Worm (Caenorhabditis elegans) whole organism, late embryonic: ENCODE measurements around the gene K09F6.15.
"Not testable (repeated sequence)": the region's sequence is repeated elsewhere in the genome, so short reads cannot be mapped to it uniquely, and the experiment has no call there.

Experiments
- C08G9.2 ChIP-seq: sonication (generic microtip); optimal IDR thresholded peaks from 2 replicates; lab custom pipeline; 2016; ENCODE audit warnings: mild to moderate bottlenecking, missing genetic modification characterization, moderate library complexity, missing compliant biosample characterization
- C38D4.7 ChIP-seq: fragments of 200-800 bp; sonication (Bioruptor generic); optimal IDR thresholded peaks from 2 replicates; lab custom pipeline; 2018; ENCODE audit warnings: mild to moderate bottlenecking, missing genetic modification characterization, moderate library complexity, missing compliant biosample characterization
- F13H6.1 ChIP-seq: sonication (generic microtip); optimal IDR thresholded peaks from 2 replicates; lab custom pipeline; 2016; ENCODE audit warnings: missing genetic modification characterization, missing compliant biosample characterization
- K09A11.1 ChIP-seq: sonication (generic microtip); optimal IDR thresholded peaks from 2 replicates; lab custom pipeline; 2017; ENCODE audit warnings: antibody characterized with exemption, mild to moderate bottlenecking, missing genetic modification characterization, missing compliant biosample characterization; ENCODE audit not compliant: insufficient read depth
- T23F11.4 ChIP-seq: fragments of 200-800 bp; sonication (Bioruptor generic); optimal IDR thresholded peaks from 2 replicates; lab custom pipeline; 2018; ENCODE audit warnings: mild to moderate bottlenecking, missing genetic modification characterization, missing compliant biosample characterization
- Y22D7AL.16 ChIP-seq: sonication (generic microtip); optimal IDR thresholded peaks from 2 replicates; lab custom pipeline; 2016; ENCODE audit warnings: missing genetic modification characterization, missing compliant biosample characterization
- ceh-18 ChIP-seq: sonication (generic microtip); optimal IDR thresholded peaks from 2 replicates; lab custom pipeline; 2016; ENCODE audit warnings: missing genetic modification characterization, missing compliant biosample characterization
- ceh-2 ChIP-seq: sonication (generic microtip); optimal IDR thresholded peaks from 2 replicates; lab custom pipeline; 2016; ENCODE audit warnings: missing genotype, missing genetic modification characterization, missing compliant biosample characterization
- ceh-30 ChIP-seq: fragments of 150-350 bp; optimal IDR thresholded peaks from 2 replicates; lab custom pipeline; 2014; ENCODE audit warnings: missing biosample characterization, missing genetic modification characterization
- ceh-31 ChIP-seq: sonication (generic microtip); optimal IDR thresholded peaks from 2 replicates; lab custom pipeline; 2016; ENCODE audit warnings: missing genetic modification characterization, missing compliant biosample characterization
- ceh-45 ChIP-seq: fragments of 200-800 bp; sonication (Bioruptor generic); IDR thresholded peaks from 2 replicates; pipeline ENCODE4 v1.3.6; 2022; ENCODE audit warnings: missing genetic modification reagents, missing genetic modification characterization, missing compliant biosample characterization
- ceh-6 ChIP-seq: fragments of 200-800 bp; sonication (Bioruptor generic); optimal IDR thresholded peaks from 2 replicates; lab custom pipeline; 2018; ENCODE audit warnings: mild to moderate bottlenecking, missing genetic modification characterization, missing compliant biosample characterization
- dmd-4 ChIP-seq: sonication (generic microtip); optimal IDR thresholded peaks from 2 replicates; lab custom pipeline; 2016; ENCODE audit warnings: borderline replicate concordance, missing genetic modification characterization, missing compliant biosample characterization
- dve-1 ChIP-seq: sonication (generic microtip); optimal IDR thresholded peaks from 2 replicates; lab custom pipeline; 2017; ENCODE audit warnings: antibody characterized with exemption, mild to moderate bottlenecking, missing genetic modification characterization, missing compliant biosample characterization
- elt-4 ChIP-seq: sonication (generic microtip); optimal IDR thresholded peaks from 2 replicates; lab custom pipeline; 2016; ENCODE audit warnings: missing genetic modification characterization, missing compliant biosample characterization
- eyg-1 ChIP-seq: sonication (generic microtip); optimal IDR thresholded peaks from 2 replicates; lab custom pipeline; 2016; ENCODE audit warnings: missing genotype, missing genetic modification characterization, missing compliant biosample characterization
- fkh-6 ChIP-seq: sonication (generic microtip); optimal IDR thresholded peaks from 2 replicates; lab custom pipeline; 2016; ENCODE audit warnings: missing genetic modification characterization, missing compliant biosample characterization
- hlh-8 ChIP-seq: sonication (generic microtip); optimal IDR thresholded peaks from 2 replicates; lab custom pipeline; 2016; ENCODE audit warnings: missing genotype, missing genetic modification characterization, missing compliant biosample characterization
- lim-6 ChIP-seq: sonication (generic microtip); optimal IDR thresholded peaks from 2 replicates; lab custom pipeline; 2016; ENCODE audit warnings: missing genetic modification characterization, missing compliant biosample characterization
- lin-11 ChIP-seq: fragments of 200-800 bp; sonication (Bioruptor generic); optimal IDR thresholded peaks from 2 replicates; lab custom pipeline; 2018; ENCODE audit warnings: mild to moderate bottlenecking, missing genetic modification characterization, missing compliant biosample characterization
- madf-2 ChIP-seq: sonication (generic microtip); optimal IDR thresholded peaks from 2 replicates; lab custom pipeline; 2017; ENCODE audit warnings: missing genetic modification characterization, missing compliant biosample characterization
- mec-3 ChIP-seq: sonication (generic microtip); optimal IDR thresholded peaks from 2 replicates; lab custom pipeline; 2016; ENCODE audit warnings: borderline replicate concordance, missing genetic modification characterization, missing compliant biosample characterization
- nfya-1 ChIP-seq: sonication (generic microtip); optimal IDR thresholded peaks from 2 replicates; lab custom pipeline; 2017; ENCODE audit warnings: missing genetic modification characterization, mild to moderate bottlenecking, missing compliant biosample characterization, antibody characterized with exemption, moderate library complexity
- nhr-232 ChIP-seq: sonication (generic microtip); optimal IDR thresholded peaks from 2 replicates; lab custom pipeline; 2016; ENCODE audit warnings: missing genetic modification characterization, missing compliant biosample characterization
- pat-9 ChIP-seq: fragments of 200-800 bp; sonication (Bioruptor generic); optimal IDR thresholded peaks from 2 replicates; lab custom pipeline; 2018; ENCODE audit warnings: mild to moderate bottlenecking, missing genetic modification characterization, moderate library complexity, missing compliant biosample characterization
- pha-2 ChIP-seq: sonication (generic microtip); optimal IDR thresholded peaks from 2 replicates; lab custom pipeline; 2017; ENCODE audit warnings: mild to moderate bottlenecking, missing genetic modification characterization, missing compliant biosample characterization
- pha-4 ChIP-seq: fragments of 150-350 bp; optimal IDR thresholded peaks from 2 replicates; lab custom pipeline; 2018; ENCODE audit warnings: missing biosample characterization, missing genetic modification reagents, missing genetic modification characterization
- ref-2 ChIP-seq: sonication (generic microtip); optimal IDR thresholded peaks from 2 replicates; lab custom pipeline; 2016; ENCODE audit warnings: missing genetic modification characterization, missing compliant biosample characterization
- rnt-1 ChIP-seq: sonication (generic microtip); optimal IDR thresholded peaks from 2 replicates; lab custom pipeline; 2016; ENCODE audit warnings: missing genetic modification characterization, missing compliant biosample characterization
- syd-9 ChIP-seq: sonication (generic microtip); optimal IDR thresholded peaks from 2 replicates; lab custom pipeline; 2016; ENCODE audit warnings: mild to moderate bottlenecking, missing genetic modification characterization, moderate library complexity, missing compliant biosample characterization
- tbx-2 ChIP-seq: sonication (generic microtip); optimal IDR thresholded peaks from 2 replicates; lab custom pipeline; 2016; ENCODE audit warnings: missing genetic modification characterization, missing compliant biosample characterization
- unc-3 ChIP-seq, 2 experiments: fragments of 200-800 bp in 1 of 2; sonication (Bioruptor generic) in 1 of 2; sonication (generic microtip) in 1 of 2; conservative IDR thresholded peaks in 1 of 2; optimal IDR thresholded peaks in 1 of 2; 2 replicates each; pipeline versions ENCODE4 v1.3.6 to Lab custom; 2016 to 2022; ENCODE audit warnings: missing compliant biosample characterization in 2 of 2, missing genetic modification characterization in 2 of 2, missing genetic modification reagents in 1 of 2
- unc-55 ChIP-seq: sonication (generic microtip); optimal IDR thresholded peaks from 2 replicates; lab custom pipeline; 2017; ENCODE audit warnings: missing biosample characterization, missing genetic modification reagents, missing genetic modification characterization
- ztf-16 ChIP-seq: sonication (generic microtip); optimal IDR thresholded peaks from 2 replicates; lab custom pipeline; 2017; ENCODE audit warnings: missing genetic modification characterization, missing compliant biosample characterization

K09F6.15 gene

ce11 chrII:2288798-2289197 is 11.5 kb upstream of the K09F6.15 start, which contains the start of the genes K09F6.10 and K09F6.13:
Gene K09F6.10 (minus strand): TSS chrII:2288883.
Gene K09F6.13 (plus strand): TSS chrII:2289114.
- TF ChIP-seq ceh-31 (tag; lab: Kevin White, UChicago) (no peak), syd-9 (tag; lab: Kevin White, UChicago) (no peak), eyg-1 (tag; lab: Kevin White, UChicago) (no peak), ceh-6 (GFP tag; lab: Kevin White, UChicago) (no peak), C08G9.2 (tag; lab: Kevin White, UChicago) (no peak), T23F11.4 (GFP tag; lab: Kevin White, UChicago) (no peak), fkh-6 (no peak), F13H6.1 (tag; lab: Kevin White, UChicago) (no peak), madf-2 (tag; lab: Kevin White, UChicago) (no peak), ztf-16 (tag; lab: Kevin White, UChicago) (no peak), ceh-45 (GFP tag; lab: Robert Waterston, UW) (no peak), pha-4 (tag; lab: Kevin White, UChicago) (no peak), hlh-8 (tag; lab: Kevin White, UChicago) (no peak), ceh-18 (tag; lab: Kevin White, UChicago) (no peak), ref-2 (tag; lab: Kevin White, UChicago) (no peak)
- TF ChIP-seq, all 69 proteins: peak for 0

ce11 chrII:2284703-2285102 is 7.4 kb upstream of the K09F6.15 start:
- TF ChIP-seq C38D4.7 (GFP tag; lab: Kevin White, UChicago) = no peak
- TF ChIP-seq unc-55 (GFP tag; lab: Kevin White, UChicago) = no peak
- TF ChIP-seq pat-9 (tag; lab: Kevin White, UChicago) = no peak
- TF ChIP-seq elt-4 (tag; lab: Kevin White, UChicago) = no peak
- no peak for TF ChIP-seq lin-11 (tag; lab: Kevin White, UChicago)
- TF ChIP-seq dmd-4 (tag; lab: Kevin White, UChicago) = no peak
- no peak for TF ChIP-seq unc-3 (GFP tag; conservative IDR thresholded peaks at IDR 0.05; lab: Robert Waterston, UW)
- no peak for TF ChIP-seq unc-3 (tag; optimal IDR thresholded peaks at IDR 0.05; lab: Kevin White, UChicago)
- TF ChIP-seq rnt-1 (tag; lab: Kevin White, UChicago) = no peak
- no peak for TF ChIP-seq nhr-232 (tag; lab: Kevin White, UChicago)
- no peak for TF ChIP-seq ceh-30 (tag; lab: Kevin White, UChicago)
- TF ChIP-seq pha-2 (tag; lab: Kevin White, UChicago) = no peak

- TF ChIP-seq ceh-31, tbx-2, C08G9.2 (tag; lab: Kevin White, UChicago): not testable (repeated sequence)
Observed at ce11 chrII:2282599-2282998, 5.3 kb upstream of the K09F6.15 start, which contains the start of gene K09F6.9. Gene K09F6.9 (minus strand): TSS chrII:2282699.

- TF ChIP-seq dve-1 (no peak), Y22D7AL.16 (tag; lab: Kevin White, UChicago) (no peak), eyg-1 (tag; lab: Kevin White, UChicago) (no peak), syd-9 (tag; lab: Kevin White, UChicago) (no peak), mec-3 (tag; lab: Kevin White, UChicago) (no peak), nfya-1 (tag; lab: Kevin White, UChicago) (no peak), ceh-2 (tag; lab: Kevin White, UChicago) (no peak), lim-6 (tag; lab: Kevin White, UChicago) (no peak), K09A11.1 (tag; lab: Kevin White, UChicago) (no peak)
Observed at ce11 chrII:2279839-2280238, 2.5 kb upstream of the K09F6.15 start, which contains the start of gene K09F6.11. Gene K09F6.11 (plus strand): TSS chrII:2280139.
